Fruit fly (Drosophila melanogaster) whole organism, embryonic: Measurements from ENCODE around the gene snk.

Experiments
- Ada2b ChIP-seq: fragments of 200-800 bp; sonication (Bioruptor generic); IDR thresholded peaks from 2 replicates; pipeline ENCODE4 v1.3.6; 2022; ENCODE audit warnings: missing biosample characterization, missing genetic modification characterization
- Atf-2 ChIP-seq: fragments of 200-800 bp; sonication (Bioruptor generic); optimal IDR thresholded peaks from 2 replicates; lab custom pipeline; 2016; ENCODE audit warnings: missing biosample characterization, missing genetic modification characterization
- BtbVII ChIP-seq: fragments of 200-800 bp; sonication (Bioruptor generic); optimal IDR thresholded peaks from 3 replicates; lab custom pipeline; 2017; ENCODE audit warnings: missing biosample characterization, mild to moderate bottlenecking, missing genetic modification characterization
- CG10366 ChIP-seq: fragments of 200-800 bp; sonication (Bioruptor generic); IDR thresholded peaks from 2 replicates; pipeline ENCODE4 v1.3.6; 2022; ENCODE audit warnings: missing biosample characterization, missing genetic modification characterization
- CG10431 ChIP-seq: fragments of 200-800 bp; sonication (Bioruptor generic); optimal IDR thresholded peaks from 3 replicates; lab custom pipeline; 2018; ENCODE audit warnings: missing biosample characterization, mild to moderate bottlenecking, missing genetic modification characterization
- CG10565 ChIP-seq: fragments of 200-800 bp; sonication (Bioruptor generic); optimal IDR thresholded peaks from 3 replicates; lab custom pipeline; 2016; ENCODE audit warnings: missing biosample characterization, mild to moderate bottlenecking, missing genetic modification characterization
- CG11456 ChIP-seq: fragments of 200-800 bp; sonication (Bioruptor generic); IDR thresholded peaks from 3 replicates; pipeline ENCODE4 v1.3.6; 2022; ENCODE audit warnings: missing biosample characterization, missing genetic modification characterization
- CG12299 ChIP-seq: fragments of 200-800 bp; sonication (Bioruptor generic); optimal IDR thresholded peaks from 2 replicates; lab custom pipeline; 2018; ENCODE audit warnings: missing biosample characterization, mild to moderate bottlenecking, missing genetic modification characterization
- CG12659 ChIP-seq: fragments of 200-800 bp; sonication (Bioruptor generic); optimal IDR thresholded peaks from 3 replicates; lab custom pipeline; 2017; ENCODE audit warnings: mild to moderate bottlenecking, missing biosample characterization, missing genetic modification reagents, missing genetic modification characterization
- CG13287 ChIP-seq: fragments of 200-800 bp; sonication (Bioruptor generic); IDR thresholded peaks from 2 replicates; pipeline ENCODE4 v1.3.6; 2022; ENCODE audit warnings: missing biosample characterization, missing genetic modification characterization; ENCODE audit not compliant: partially characterized antibody
- CG13296 ChIP-seq: fragments of 200-800 bp; sonication (Bioruptor generic); optimal IDR thresholded peaks from 3 replicates; lab custom pipeline; 2018; ENCODE audit warnings: missing biosample characterization, mild to moderate bottlenecking, missing genetic modification characterization
- CG17385 ChIP-seq: fragments of 200-800 bp; sonication (Bioruptor generic); optimal IDR thresholded peaks from 3 replicates; lab custom pipeline; 2018; ENCODE audit warnings: missing biosample characterization, mild to moderate bottlenecking, missing genetic modification characterization
- CG2678 ChIP-seq: fragments of 200-800 bp; sonication (Bioruptor generic); optimal IDR thresholded peaks from 3 replicates; lab custom pipeline; 2019; ENCODE audit warnings: missing biosample characterization, mild to moderate bottlenecking, missing genetic modification characterization, moderate library complexity
- CG3163 ChIP-seq: fragments of 200-800 bp; sonication (Bioruptor generic); optimal IDR thresholded peaks from 3 replicates; lab custom pipeline; 2016; ENCODE audit warnings: missing biosample characterization, missing genetic modification characterization
- CG32532 ChIP-seq: fragments of 200-800 bp; sonication (Bioruptor generic); IDR thresholded peaks from 2 replicates; pipeline ENCODE4 v1.3.6; 2022; ENCODE audit warnings: missing biosample characterization, missing genetic modification characterization
- CG32767 ChIP-seq: fragments of 200-800 bp; sonication (Bioruptor generic); IDR thresholded peaks from 2 replicates; pipeline ENCODE4 v1.3.6; 2022; ENCODE audit warnings: missing biosample characterization, missing genetic modification characterization
- CG3726 ChIP-seq: fragments of 200-800 bp; sonication (Bioruptor generic); IDR thresholded peaks from 3 replicates; pipeline ENCODE4, ENCODE4 v1.3.6; 2022; ENCODE audit warnings: missing biosample characterization, missing genetic modification characterization
- CG7745 ChIP-seq: fragments of 200-800 bp; sonication (Bioruptor generic); optimal IDR thresholded peaks from 2 replicates; lab custom pipeline; 2018; ENCODE audit warnings: missing biosample characterization, mild to moderate bottlenecking, missing genetic modification characterization, moderate library complexity
- CG8281 ChIP-seq: fragments of 200-800 bp; sonication (Bioruptor generic); optimal IDR thresholded peaks from 2 replicates; lab custom pipeline; 2018; ENCODE audit warnings: missing biosample characterization, mild to moderate bottlenecking, missing genetic modification characterization, moderate library complexity
- D19A ChIP-seq: fragments of 200-800 bp; optimal IDR thresholded peaks from 3 replicates; lab custom pipeline; 2019; ENCODE audit warnings: missing biosample characterization, mild to moderate bottlenecking, missing genetic modification characterization, moderate library complexity
- GATAe ChIP-seq: fragments of 200-800 bp; sonication (Bioruptor generic); conservative IDR thresholded peaks from 2 replicates; pipeline ENCODE4 v1.3.6; 2022; ENCODE audit warnings: missing biosample characterization, missing genetic modification characterization
- HHEX ChIP-seq: fragments of 200-800 bp; sonication (Bioruptor generic); optimal IDR thresholded peaks from 3 replicates; lab custom pipeline; 2017; ENCODE audit warnings: missing biosample characterization, mild to moderate bottlenecking, missing genetic modification characterization, missing genetic modification reagents
- NC2α ChIP-seq: fragments of 200-800 bp; sonication (Bioruptor generic); optimal IDR thresholded peaks from 2 replicates; lab custom pipeline; 2016; ENCODE audit warnings: missing biosample characterization, missing genetic modification characterization
- Nf-YB ChIP-seq: fragments of 200-800 bp; sonication (Bioruptor generic); optimal IDR thresholded peaks from 3 replicates; lab custom pipeline; 2019; ENCODE audit warnings: missing biosample characterization, mild to moderate bottlenecking, missing genetic modification characterization, moderate library complexity
- PHDP ChIP-seq: fragments of 200-800 bp; sonication (Bioruptor generic); optimal IDR thresholded peaks from 3 replicates; lab custom pipeline; 2018; ENCODE audit warnings: missing biosample characterization, mild to moderate bottlenecking, missing genetic modification characterization, moderate library complexity
- Sry-β ChIP-seq: fragments of 200-800 bp; sonication (Bioruptor generic); optimal IDR thresholded peaks from 2 replicates; lab custom pipeline; 2018; ENCODE audit warnings: missing biosample characterization, mild to moderate bottlenecking, missing genetic modification characterization, moderate library complexity
- Trl ChIP-seq, 3 experiments: fragments of >200 bp in 2 of 3; fragments of 200-800 bp in 1 of 3; sonication (Bioruptor generic) in 1 of 3; optimal IDR thresholded peaks; 2 replicates in 1 of 3; 3 replicates in 2 of 3; lab custom pipeline; 2016 to 2017; ENCODE audit warnings: missing biosample characterization in 1 of 3, missing genetic modification characterization in 1 of 3
- ara ChIP-seq: fragments of 200-800 bp; sonication (Bioruptor generic); IDR thresholded peaks from 2 replicates; pipeline ENCODE4 v1.3.6; 2022; ENCODE audit warnings: missing biosample characterization, missing genetic modification characterization
- bigmax ChIP-seq: fragments of 200-800 bp; sonication (Bioruptor generic); optimal IDR thresholded peaks from 2 replicates; lab custom pipeline; 2018; ENCODE audit warnings: missing biosample characterization, mild to moderate bottlenecking, missing genetic modification characterization
- caup ChIP-seq: fragments of 200-800 bp; sonication (Bioruptor generic); optimal IDR thresholded peaks from 3 replicates; lab custom pipeline; 2017; ENCODE audit warnings: missing biosample characterization, mild to moderate bottlenecking, missing genetic modification characterization, moderate library complexity; ENCODE audit not compliant: severe bottlenecking
- chinmo ChIP-seq: fragments of 200-800 bp; sonication (Bioruptor generic); IDR thresholded peaks from 4 replicates; pipeline ENCODE4 v1.3.6; 2022; ENCODE audit warnings: missing biosample characterization, missing genetic modification characterization; ENCODE audit not compliant: partially characterized antibody
- chm ChIP-seq: fragments of 200-800 bp; sonication (Bioruptor generic); IDR thresholded peaks from 2 replicates; pipeline ENCODE4 v1.3.6; 2022; ENCODE audit warnings: missing biosample characterization, missing genetic modification characterization
- ftz-f1 ChIP-seq: fragments of 200-800 bp; sonication (Bioruptor generic); optimal IDR thresholded peaks from 2 replicates; lab custom pipeline; 2016; ENCODE audit warnings: missing biosample characterization, missing genetic modification characterization
- gt ChIP-seq: fragments of 200-800 bp; sonication (Bioruptor generic); IDR thresholded peaks from 2 replicates; pipeline ENCODE4 v1.3.6; 2022; ENCODE audit warnings: missing biosample characterization, missing genetic modification characterization
- hb ChIP-seq: fragments of 200-800 bp; sonication (Bioruptor generic); IDR thresholded peaks from 3 replicates; pipeline ENCODE4 v1.3.6; 2022; ENCODE audit warnings: missing biosample characterization, missing genetic modification characterization; ENCODE audit not compliant: partially characterized antibody
- hkb ChIP-seq, 2 experiments: fragments of 200-800 bp in 1 of 2; fragments of >200 bp in 1 of 2; sonication (Bioruptor generic) in 1 of 2; IDR thresholded peaks in 1 of 2; optimal IDR thresholded peaks in 1 of 2; 2 replicates each; pipeline versions ENCODE4 v1.3.6 to Lab custom; 2017 to 2022; ENCODE audit warnings: missing biosample characterization in 1 of 2, missing genetic modification characterization in 1 of 2
- hth ChIP-seq: fragments of >200 bp; optimal IDR thresholded peaks from 2 replicates; lab custom pipeline; 2017; ENCODE audit warnings: inconsistent platforms
- ind ChIP-seq: fragments of 200-800 bp; sonication (Bioruptor generic); optimal IDR thresholded peaks from 3 replicates; lab custom pipeline; 2016; ENCODE audit warnings: missing biosample characterization, missing genetic modification characterization
- jumu ChIP-seq: fragments of 200-800 bp; sonication (Bioruptor generic); optimal IDR thresholded peaks from 3 replicates; lab custom pipeline; 2016; ENCODE audit warnings: missing biosample characterization, missing genetic modification characterization
- ken ChIP-seq: fragments of 200-800 bp; sonication (Bioruptor generic); IDR thresholded peaks from 3 replicates; pipeline ENCODE4 v1.3.6; 2022; ENCODE audit warnings: missing biosample characterization, missing genetic modification characterization
- klu ChIP-seq: fragments of 200-800 bp; sonication (Bioruptor generic); IDR thresholded peaks from 2 replicates; pipeline ENCODE4 v1.3.6; 2022; ENCODE audit warnings: missing biosample characterization, missing genetic modification characterization
- lbe ChIP-seq: fragments of 200-800 bp; sonication (Bioruptor generic); optimal IDR thresholded peaks from 2 replicates; lab custom pipeline; 2016; ENCODE audit warnings: missing biosample characterization, mild to moderate bottlenecking, missing genetic modification characterization
- luna ChIP-seq: fragments of 200-800 bp; sonication (Bioruptor generic); optimal IDR thresholded peaks from 2 replicates; lab custom pipeline; 2016; ENCODE audit warnings: missing biosample characterization, missing genetic modification characterization
- nom ChIP-seq: fragments of 200-800 bp; sonication (Bioruptor generic); optimal IDR thresholded peaks from 2 replicates; lab custom pipeline; 2017; ENCODE audit warnings: missing biosample characterization, missing genetic modification characterization, mild to moderate bottlenecking, moderate library complexity, missing genetic modification reagents
- peb ChIP-seq: fragments of 200-800 bp; sonication (Bioruptor generic); IDR thresholded peaks from 2 replicates; pipeline ENCODE4 v1.3.6; 2022; ENCODE audit warnings: missing biosample characterization, missing genetic modification characterization
- sd ChIP-seq: fragments of 200-800 bp; sonication (Bioruptor generic); optimal IDR thresholded peaks from 3 replicates; lab custom pipeline; 2018; ENCODE audit warnings: missing biosample characterization, mild to moderate bottlenecking, missing genetic modification characterization, moderate library complexity
- tio ChIP-seq: fragments of 200-800 bp; sonication (Bioruptor generic); optimal IDR thresholded peaks from 2 replicates; lab custom pipeline; 2017; ENCODE audit warnings: missing biosample characterization, missing genetic modification characterization, inconsistent platforms
- tna ChIP-seq: fragments of 200-800 bp; sonication (Bioruptor generic); IDR thresholded peaks from 2 replicates; pipeline ENCODE4 v1.3.6; 2022; ENCODE audit warnings: missing biosample characterization, missing genetic modification characterization; ENCODE audit not compliant: partially characterized antibody
- zen ChIP-seq: fragments of 200-800 bp; sonication (Bioruptor generic); optimal IDR thresholded peaks from 3 replicates; lab custom pipeline; 2018; ENCODE audit warnings: missing biosample characterization, mild to moderate bottlenecking, missing genetic modification characterization, moderate library complexity

snk gene

DNA sequence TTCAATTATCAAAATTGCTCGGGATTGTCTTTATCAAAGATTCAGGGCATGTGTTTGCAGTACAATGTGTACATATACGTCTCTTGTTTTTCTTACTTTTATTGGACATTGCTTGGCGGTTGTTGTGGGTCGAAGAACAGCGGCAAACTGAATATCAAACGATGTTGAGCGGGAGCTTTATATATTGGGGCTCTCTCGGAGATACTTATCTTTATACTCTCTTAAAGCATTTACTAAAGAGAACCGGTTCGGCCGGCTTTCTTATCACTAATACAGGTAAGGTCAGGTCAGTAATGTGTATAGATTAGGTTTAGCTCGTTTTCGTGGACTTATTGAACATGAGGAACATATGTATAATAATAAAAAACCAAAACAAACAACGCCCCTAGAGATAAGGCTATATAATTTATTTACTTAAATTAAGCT, 8.7 kb upstream of the snk start, which contains the start of gene CG7966 (continued):
- TF ChIP-seq CG10565 (GFP tag; lab: Kevin White, UChicago) (no peak), ind (GFP tag; lab: Kevin White, UChicago) (no peak), CG12299 (tag; lab: Kevin White, UChicago) (peak; percentile 9), nom (peak; percentile 53), PHDP (peak; percentile 31), CG12659 (no peak), CG3726 (no peak), GATAe (GFP tag; lab: Robert Waterston, UW) (peak; percentile 16; the same call in 1 of the 2 replicates), klu (GFP tag; lab: Robert Waterston, UW) (no peak), lbe (GFP tag; lab: Kevin White, UChicago) (peak; percentile 52), Nf-YB (GFP tag; lab: Kevin White, UChicago) (no peak), chm (GFP tag; lab: Robert Waterston, UW) (no peak), CG8281 (tag; lab: Kevin White, UChicago) (no peak), Trl (optimal IDR thresholded peaks at IDR 0.05; lab: Kevin White, UChicago) (peak; percentile 65 to 81), Trl (GFP tag; optimal IDR thresholded peaks at IDR 0.05; lab: Kevin White, UChicago) (no peak), CG17385 (peak; percentile 19), Sry-β (no peak), luna (GFP tag; lab: Kevin White, UChicago) (no peak), gt (GFP tag; lab: Robert Waterston, UW) (no peak), CG10366 (GFP tag; lab: Robert Waterston, UW) (no peak), CG32767 (GFP tag; lab: Robert Waterston, UW) (no peak), Atf-2 (no peak), CG13296 (GFP tag; lab: Kevin White, UChicago) (peak; percentile 19), CG32532 (GFP tag; lab: Robert Waterston, UW) (peak; percentile 38; the same call in 1 of the 2 replicates), NC2α (GFP tag; lab: Kevin White, UChicago) (peak; percentile 10), hth (lab: Kevin White, UChicago) (no peak), zen (tag; lab: Kevin White, UChicago) (no peak), Ada2b (no peak), caup (GFP tag; lab: Kevin White, UChicago) (peak; percentile 63), chinmo (peak; percentile 58; the same call in 1 of the 4 replicates), peb (GFP tag; lab: Robert Waterston, UW) (no peak), CG13287 (GFP tag; lab: Robert Waterston, UW) (peak; percentile 9), hb (GFP tag; lab: Robert Waterston, UW) (no peak), jumu (GFP tag; lab: Kevin White, UChicago) (no peak), CG3163 (GFP tag; lab: Kevin White, UChicago) (peak; percentile 95), HHEX (GFP tag; lab: Kevin White, UChicago) (peak; percentile 7), tna (peak; percentile 30; the same call in 1 of the 2 replicates), bigmax (GFP tag; lab: Kevin White, UChicago) (peak; percentile 23), BtbVII (GFP tag; lab: Kevin White, UChicago) (peak; percentile 2), ara (GFP tag; lab: Robert Waterston, UW) (no peak), CG7745 (tag; lab: Kevin White, UChicago) (no peak), sd (tag; lab: Kevin White, UChicago) (peak; percentile 20), ken (GFP tag; lab: Robert Waterston, UW) (no peak), CG11456 (0 out of 3 replicates have a peak, but pooled peaks have one; percentile 30), D19A (tag; lab: Kevin White, UChicago) (no peak), hkb (optimal IDR thresholded peaks at IDR 0.05; lab: Kevin White, UChicago) (no peak), hkb (GFP tag; IDR thresholded peaks at IDR 0.05; lab: Robert Waterston, UW) (0 out of 2 replicates have a peak, but pooled peaks have one; percentile 49), CG10431 (peak; percentile 10), CG2678 (tag; lab: Kevin White, UChicago) (no peak), ftz-f1 (peak; percentile 66), tio (no peak)
